Worm (Caenorhabditis elegans) whole organism, late embryonic: ENCODE measurements around the gene lgc-16.

ENCODE experiments used
- C08G9.2 ChIP-seq: sonication (generic microtip); optimal IDR thresholded peaks from 2 replicates; lab custom pipeline; 2016; ENCODE audit warnings: mild to moderate bottlenecking, missing genetic modification characterization, moderate library complexity, missing compliant biosample characterization
- K09A11.1 ChIP-seq: sonication (generic microtip); optimal IDR thresholded peaks from 2 replicates; lab custom pipeline; 2017; ENCODE audit warnings: antibody characterized with exemption, mild to moderate bottlenecking, missing genetic modification characterization, missing compliant biosample characterization; ENCODE audit not compliant: insufficient read depth
- T23F11.4 ChIP-seq: fragments of 200-800 bp; sonication (Bioruptor generic); optimal IDR thresholded peaks from 2 replicates; lab custom pipeline; 2018; ENCODE audit warnings: mild to moderate bottlenecking, missing genetic modification characterization, missing compliant biosample characterization
- ama-1 ChIP-seq: fragments of 150-350 bp; optimal IDR thresholded peaks from 2 replicates; lab custom pipeline; 2014
- ceh-14 ChIP-seq: sonication (generic microtip); optimal IDR thresholded peaks from 2 replicates; lab custom pipeline; 2016; ENCODE audit warnings: missing genotype, missing genetic modification characterization, missing compliant biosample characterization
- ceh-18 ChIP-seq: sonication (generic microtip); optimal IDR thresholded peaks from 2 replicates; lab custom pipeline; 2016; ENCODE audit warnings: missing genetic modification characterization, missing compliant biosample characterization
- ceh-19 ChIP-seq: fragments of 200-800 bp; sonication (Bioruptor generic); optimal IDR thresholded peaks from 2 replicates; lab custom pipeline; 2018; ENCODE audit warnings: mild to moderate bottlenecking, missing genetic modification characterization, missing compliant biosample characterization
- ceh-30 ChIP-seq: fragments of 150-350 bp; optimal IDR thresholded peaks from 2 replicates; lab custom pipeline; 2014; ENCODE audit warnings: missing biosample characterization, missing genetic modification characterization
- dve-1 ChIP-seq: sonication (generic microtip); optimal IDR thresholded peaks from 2 replicates; lab custom pipeline; 2017; ENCODE audit warnings: antibody characterized with exemption, mild to moderate bottlenecking, missing genetic modification characterization, missing compliant biosample characterization
- eyg-1 ChIP-seq: sonication (generic microtip); optimal IDR thresholded peaks from 2 replicates; lab custom pipeline; 2016; ENCODE audit warnings: missing genotype, missing genetic modification characterization, missing compliant biosample characterization
- gmeb-2 ChIP-seq: sonication (generic microtip); optimal IDR thresholded peaks from 2 replicates; lab custom pipeline; 2016; ENCODE audit warnings: missing genetic modification characterization, inconsistent platforms, missing compliant biosample characterization
- hlh-30 ChIP-seq: sonication (generic microtip); optimal IDR thresholded peaks from 2 replicates; lab custom pipeline; 2017; ENCODE audit warnings: antibody characterized with exemption, missing genetic modification characterization, missing compliant biosample characterization; ENCODE audit not compliant: insufficient read depth
- lim-6 ChIP-seq: sonication (generic microtip); optimal IDR thresholded peaks from 2 replicates; lab custom pipeline; 2016; ENCODE audit warnings: missing genetic modification characterization, missing compliant biosample characterization
- madf-2 ChIP-seq: sonication (generic microtip); optimal IDR thresholded peaks from 2 replicates; lab custom pipeline; 2017; ENCODE audit warnings: missing genetic modification characterization, missing compliant biosample characterization
- nfya-1 ChIP-seq: sonication (generic microtip); optimal IDR thresholded peaks from 2 replicates; lab custom pipeline; 2017; ENCODE audit warnings: missing genetic modification characterization, mild to moderate bottlenecking, missing compliant biosample characterization, antibody characterized with exemption, moderate library complexity
- nhr-232 ChIP-seq: sonication (generic microtip); optimal IDR thresholded peaks from 2 replicates; lab custom pipeline; 2016; ENCODE audit warnings: missing genetic modification characterization, missing compliant biosample characterization
- npax-4 ChIP-seq: sonication (generic microtip); optimal IDR thresholded peaks from 2 replicates; lab custom pipeline; 2016; ENCODE audit warnings: missing genetic modification characterization, missing compliant biosample characterization
- pag-3 ChIP-seq: sonication (generic microtip); optimal IDR thresholded peaks from 2 replicates; lab custom pipeline; 2016; ENCODE audit warnings: missing compliant biosample characterization, missing genetic modification characterization, borderline replicate concordance
- pha-4 ChIP-seq: fragments of 150-350 bp; optimal IDR thresholded peaks from 2 replicates; lab custom pipeline; 2018; ENCODE audit warnings: missing biosample characterization, missing genetic modification reagents, missing genetic modification characterization
- pros-1 ChIP-seq: fragments of 150-350 bp; optimal IDR thresholded peaks from 2 replicates; lab custom pipeline; 2014; ENCODE audit warnings: missing biosample characterization, missing genetic modification reagents, missing genetic modification characterization
- sox-2 ChIP-seq: fragments of 200-800 bp; sonication (Bioruptor generic); IDR thresholded peaks from 2 replicates; pipeline ENCODE4 v1.3.6; 2022; ENCODE audit warnings: missing genetic modification reagents, missing genetic modification characterization, missing compliant biosample characterization
- unc-42 ChIP-seq: sonication (generic microtip); optimal IDR thresholded peaks from 2 replicates; lab custom pipeline; 2016; ENCODE audit warnings: missing genotype, missing genetic modification characterization, missing compliant biosample characterization
- unc-55 ChIP-seq: sonication (generic microtip); optimal IDR thresholded peaks from 2 replicates; lab custom pipeline; 2017; ENCODE audit warnings: missing biosample characterization, missing genetic modification reagents, missing genetic modification characterization
- zip-5 ChIP-seq: sonication (generic microtip); optimal IDR thresholded peaks from 2 replicates; lab custom pipeline; 2016; ENCODE audit warnings: missing genetic modification characterization, missing compliant biosample characterization
- ztf-16 ChIP-seq: sonication (generic microtip); optimal IDR thresholded peaks from 2 replicates; lab custom pipeline; 2017; ENCODE audit warnings: missing genetic modification characterization, missing compliant biosample characterization

Gene lgc-16

DNA sequence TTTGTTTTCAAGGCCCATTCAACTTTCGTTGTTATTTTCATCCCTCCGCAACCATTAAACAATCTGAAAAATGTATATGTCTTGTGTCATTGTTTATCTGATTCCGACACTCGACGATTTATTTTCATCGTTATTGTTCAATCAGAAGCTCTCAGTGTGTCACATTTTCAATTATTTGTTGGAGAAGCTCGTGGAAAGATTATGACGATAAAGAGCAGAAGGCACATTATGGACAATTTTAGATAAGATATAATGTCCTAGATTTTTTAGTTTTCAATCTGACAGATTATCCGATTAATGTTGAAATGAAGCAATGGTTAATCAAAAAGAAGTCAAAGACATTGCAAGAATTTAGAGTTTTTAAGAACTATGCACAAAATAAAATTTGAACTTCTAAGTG, 46.5 kb downstream of the lgc-16 start:
- TF ChIP-seq ceh-18 (no peak), npax-4 (tag; lab: Kevin White, UChicago) (no peak), unc-55 (GFP tag; lab: Kevin White, UChicago) (no peak), ceh-30 (tag; lab: Kevin White, UChicago) (no peak), gmeb-2 (no peak), sox-2 (GFP tag; lab: Robert Waterston, UW) (no peak), pha-4 (tag; lab: Kevin White, UChicago) (no peak), nhr-232 (tag; lab: Kevin White, UChicago) (no peak), unc-42 (tag; lab: Kevin White, UChicago) (no peak), lim-6 (tag; lab: Kevin White, UChicago) (no peak), eyg-1 (no peak), nfya-1 (tag; lab: Kevin White, UChicago) (no peak)

- peak; percentile 34 for TF ChIP-seq hlh-30 (tag; lab: Kevin White, UChicago)
- TF ChIP-seq pag-3 = no peak
- TF ChIP-seq K09A11.1 = no peak
- TF ChIP-seq ceh-14 (tag; lab: Kevin White, UChicago) = no peak
- TF ChIP-seq zip-5 = no peak
Measured at ce11 chrX:12167632-12168377, 49.4 kb downstream of the lgc-16 start.

DNA sequence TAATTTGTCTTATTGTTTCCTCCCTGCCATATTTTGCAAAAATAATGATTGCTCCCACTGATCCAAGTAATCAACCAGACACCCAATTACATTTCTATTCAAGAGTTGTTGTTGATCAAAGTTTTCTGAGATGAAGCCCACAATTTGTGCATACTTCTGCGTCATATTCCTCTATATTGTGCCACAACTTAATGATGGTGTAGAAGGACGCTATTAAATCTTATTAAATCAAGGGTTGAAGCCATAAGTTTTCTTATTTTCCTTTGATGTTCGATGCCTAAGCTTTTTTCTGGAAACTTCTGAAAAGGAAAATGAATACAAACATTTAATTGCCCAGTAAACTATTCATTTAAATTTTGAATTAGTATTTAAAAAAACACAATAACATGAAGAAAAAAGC, 50.3 kb downstream of the lgc-16 start:
- TF ChIP-seq pros-1 (tag; lab: Kevin White, UChicago) = no peak
- peak; percentile 55 for TF ChIP-seq ama-1 (lab: Kevin White, UChicago)

DNA sequence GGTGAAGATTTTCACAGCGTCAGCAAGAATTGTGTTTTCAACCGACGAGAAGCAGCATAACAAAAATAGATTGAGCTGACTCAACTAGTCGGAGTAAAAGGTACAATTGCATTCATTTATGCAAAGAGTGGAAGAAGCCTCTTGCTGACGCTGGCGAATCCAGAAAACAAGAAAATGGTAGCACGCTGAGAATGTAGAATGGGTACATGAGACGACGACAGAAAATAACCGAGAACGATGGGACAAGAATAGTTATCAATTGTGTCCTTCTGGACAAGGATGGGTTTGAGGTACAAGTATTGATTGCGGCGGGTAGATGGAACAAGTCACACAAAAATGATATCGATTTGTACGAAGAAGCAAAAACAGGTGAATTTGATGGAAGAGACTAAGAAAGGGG, 51.0 kb downstream of the lgc-16 start:
- no peak for TF ChIP-seq dve-1 (tag; lab: Kevin White, UChicago)
- TF ChIP-seq C08G9.2 (tag; lab: Kevin White, UChicago) = no peak
- peak; percentile 61 for TF ChIP-seq ama-1 (lab: Kevin White, UChicago)
- TF ChIP-seq T23F11.4 (GFP tag; lab: Kevin White, UChicago) = no peak
- TF ChIP-seq ztf-16 = no peak
- TF ChIP-seq ceh-19 (GFP tag; lab: Kevin White, UChicago) = peak; percentile 4
- TF ChIP-seq madf-2 (tag; lab: Kevin White, UChicago) = no peak
